In genomic region chrII:11642736-11643135, ce11 we compare ENCODE assay signal across 2 worm cellular contexts.
A peak's percentile ranks its signal among the peaks of the same experiment; 100 is the strongest.
TF ChIP-seq lines count a peak whose summit lies in the region.

No protein-coding gene starts in this region.

TF ChIP-seq in whole organism, L3 larva, 47 proteins besides CTCF, POLR2A, EP300 and RAD21:
- peak; percentile 67 for TF ChIP-seq nfya-1 (tag; optimal IDR thresholded peaks at IDR 0.05; lab: Kevin White, UChicago; ENCODE audit: insufficient read depth)
- TF ChIP-seq ZK546.5 (tag; optimal IDR thresholded peaks at IDR 0.05; lab: Kevin White, UChicago), result no peak

TF ChIP-seq in whole organism, late embryonic, 69 proteins besides CTCF, POLR2A, EP300 and RAD21:
- TF ChIP-seq C38D4.7 (GFP tag; optimal IDR thresholded peaks at IDR 0.05; lab: Kevin White, UChicago) (no peak), hlh-13 (GFP tag; optimal IDR thresholded peaks at IDR 0.05; lab: Kevin White, UChicago) (no peak), nhr-232 (tag; optimal IDR thresholded peaks at IDR 0.05; lab: Kevin White, UChicago) (no peak), madf-2 (tag; optimal IDR thresholded peaks at IDR 0.05; lab: Kevin White, UChicago) (no peak), ceh-30 (tag; optimal IDR thresholded peaks at IDR 0.05; lab: Kevin White, UChicago) (no peak), nfya-1 (tag; optimal IDR thresholded peaks at IDR 0.05; lab: Kevin White, UChicago) (peak; percentile 51)

Comparison
In these comparisons a context has a peak if more than half of its experiments do, and no peak if none do; other contexts are left out.
1. Of the 9 proteins assayed by ChIP-seq in both whole organism, late embryonic and whole organism, L3 larva: peak only in whole organism, late embryonic: none; only in whole organism, L3 larva: none; in both: nfya-1; in neither: 8.